Fruit fly (Drosophila melanogaster): ENCODE results near the gene CG31287.
A peak's percentile ranks its signal among the peaks of the same experiment; 100 is the strongest.

CG31287 gene

dm6 chr3R:16235941-16236712 lies 33.0 kb downstream of the CG31287 start (continued):
- TF ChIP-seq Hr4 (GFP tag; optimal IDR thresholded peaks at IDR 0.05) (peak; percentile 71), Hr38 (GFP tag; optimal IDR thresholded peaks at IDR 0.05) (no peak), fkh (GFP tag; optimal IDR thresholded peaks at IDR 0.05) (peak; percentile 12), CG9139 (GFP tag; optimal IDR thresholded peaks at IDR 0.05) (peak; percentile 81), ss (GFP tag; optimal IDR thresholded peaks at IDR 0.05) (peak; percentile 83 to 94), acj6 (GFP tag; optimal IDR thresholded peaks at IDR 0.05) (peak; percentile 87), eg (GFP tag; IDR thresholded peaks at IDR 0.05) (no peak), vri (GFP tag; optimal IDR thresholded peaks at IDR 0.05) (peak; percentile 74), dsx (GFP tag; optimal IDR thresholded peaks at IDR 0.05; ENCODE audit: poor library complexity, severe bottlenecking) (peak; percentile 14), Sox102F (GFP tag; optimal IDR thresholded peaks at IDR 0.05) (peak; percentile 45), CG32006 (GFP tag; optimal IDR thresholded peaks at IDR 0.05) (peak; percentile 98), CG11762 (GFP tag; optimal IDR thresholded peaks at IDR 0.05; ENCODE audit: insufficient read depth) (peak; percentile 77), fd59A (GFP tag; optimal IDR thresholded peaks at IDR 0.05) (peak; percentile 84), CG11902 (GFP tag; optimal IDR thresholded peaks at IDR 0.05) (peak; percentile 79), CG3032 (tag; optimal IDR thresholded peaks at IDR 0.05) (peak; percentile 94), salr (GFP tag; optimal IDR thresholded peaks at IDR 0.05) (peak; percentile 41 to 83), CG6163 (GFP tag; IDR thresholded peaks at IDR 0.05) (no peak), spab (GFP tag; optimal IDR thresholded peaks at IDR 0.05) (peak; percentile 91), CG15336 (GFP tag; IDR thresholded peaks at IDR 0.05) (no peak), lz (GFP tag; optimal IDR thresholded peaks at IDR 0.05) (peak; percentile 87), Gug (GFP tag; IDR thresholded peaks at IDR 0.05) (no peak), CG34406 (GFP tag; optimal IDR thresholded peaks at IDR 0.05) (peak; percentile 96), Hr39 (GFP tag; optimal IDR thresholded peaks at IDR 0.05) (peak; percentile 77), CG6854 (GFP tag; optimal IDR thresholded peaks at IDR 0.05) (no peak), dac (GFP tag; optimal IDR thresholded peaks at IDR 0.05) (peak; percentile 74), CG6792 (GFP tag; optimal IDR thresholded peaks at IDR 0.05) (peak; percentile 67)

dm6 chr3R:16236713-16237641 lies 33.8 kb downstream of the CG31287 start:
- no peak for TF ChIP-seq eg (GFP tag; IDR thresholded peaks at IDR 0.05)
- TF ChIP-seq Hr39 (GFP tag; optimal IDR thresholded peaks at IDR 0.05) = peak; percentile 92
- peak; percentile 95 for TF ChIP-seq pdm3 (GFP tag; optimal IDR thresholded peaks at IDR 0.05)
- peak; percentile 98 for TF ChIP-seq CG6792 (GFP tag; optimal IDR thresholded peaks at IDR 0.05)
- peak; percentile 95 for TF ChIP-seq CG11762 (GFP tag; optimal IDR thresholded peaks at IDR 0.05; ENCODE audit: insufficient read depth)
- peak; percentile 86 for TF ChIP-seq CG6854 (GFP tag; optimal IDR thresholded peaks at IDR 0.05)
- TF ChIP-seq CG8319 (GFP tag; optimal IDR thresholded peaks at IDR 0.05) = peak; percentile 96
- TF ChIP-seq Ets96B (tag; optimal IDR thresholded peaks at IDR 0.05) = peak; percentile 99
- peak; percentile 94 for TF ChIP-seq Sox15 (GFP tag; optimal IDR thresholded peaks at IDR 0.05)
- peak; percentile 86 for TF ChIP-seq CG1621 (tag; optimal IDR thresholded peaks at IDR 0.05)
- TF ChIP-seq lz (GFP tag; optimal IDR thresholded peaks at IDR 0.05) = peak; percentile 94
- peak; percentile 97 for TF ChIP-seq achi (GFP tag; optimal IDR thresholded peaks at IDR 0.05)
- peak; percentile 95 for TF ChIP-seq Hr4 (GFP tag; optimal IDR thresholded peaks at IDR 0.05)
- TF ChIP-seq CG10631 (GFP tag; optimal IDR thresholded peaks at IDR 0.05) = peak; percentile 99
- TF ChIP-seq CG8119 (GFP tag; IDR thresholded peaks at IDR 0.05) = no peak
- peak; percentile 92 for TF ChIP-seq CG31627 (GFP tag; optimal IDR thresholded peaks at IDR 0.05)
- peak; percentile 93 for TF ChIP-seq Blimp-1 (GFP tag; optimal IDR thresholded peaks at IDR 0.05)
- peak; percentile 97 for TF ChIP-seq OdsH (GFP tag; optimal IDR thresholded peaks at IDR 0.05)
- peak; percentile 94 for TF ChIP-seq CG4318 (GFP tag; optimal IDR thresholded peaks at IDR 0.05)
- TF ChIP-seq CG8632 (GFP tag; optimal IDR thresholded peaks at IDR 0.05) = peak; percentile 97
- TF ChIP-seq CG11294 (GFP tag; IDR thresholded peaks at IDR 0.05) = no peak
- TF ChIP-seq Met (GFP tag; optimal IDR thresholded peaks at IDR 0.05) = peak; percentile 93
- TF ChIP-seq Smox (GFP tag; optimal IDR thresholded peaks at IDR 0.05) = peak; percentile 93
- peak; percentile 98 for TF ChIP-seq CG34406 (GFP tag; optimal IDR thresholded peaks at IDR 0.05)
- peak; percentile 94 for TF ChIP-seq Sox102F (GFP tag; optimal IDR thresholded peaks at IDR 0.05)
- TF ChIP-seq CG15336 (GFP tag; IDR thresholded peaks at IDR 0.05) = no peak
- peak; percentile 93 for TF ChIP-seq topi (GFP tag; optimal IDR thresholded peaks at IDR 0.05)
- TF ChIP-seq CG3919 (GFP tag; optimal IDR thresholded peaks at IDR 0.05) = peak; percentile 97
- TF ChIP-seq CG3032 (tag; optimal IDR thresholded peaks at IDR 0.05) = peak; percentile 98
- TF ChIP-seq Sox14 (GFP tag; optimal IDR thresholded peaks at IDR 0.05) = peak; percentile 93
- peak; percentile 91 to 98 for TF ChIP-seq salr (GFP tag; optimal IDR thresholded peaks at IDR 0.05)

Measured in whole organism, prepupa.